Worm (Caenorhabditis elegans) whole organism, L1 larva: Measurements from ENCODE around the gene F45E12.6.

Experiments
- C04F5.9 ChIP-seq: sonication (generic microtip); optimal IDR thresholded peaks from 2 replicates; lab custom pipeline; 2016; ENCODE audit warnings: missing genetic modification characterization, missing compliant biosample characterization
- C16A3.4 ChIP-seq: fragments of 150-350 bp; optimal IDR thresholded peaks from 2 replicates; lab custom pipeline; 2014; ENCODE audit warnings: missing biosample characterization, missing genetic modification characterization
- Y116A8C.19 ChIP-seq: sonication (generic microtip); optimal IDR thresholded peaks from 2 replicates; lab custom pipeline; 2016; ENCODE audit warnings: missing compliant biosample characterization, missing genetic modification characterization, borderline replicate concordance
- ceh-63 ChIP-seq: fragments of 200-800 bp; sonication (Bioruptor generic); optimal IDR thresholded peaks from 2 replicates; lab custom pipeline; 2018; ENCODE audit warnings: mild to moderate bottlenecking, missing genetic modification characterization, missing compliant biosample characterization
- ces-1 ChIP-seq: fragments of 150-350 bp; optimal IDR thresholded peaks from 2 replicates; lab custom pipeline; 2014; ENCODE audit warnings: missing biosample characterization, missing genetic modification reagents, missing genetic modification characterization
- dpl-1 ChIP-seq, 3 experiments: fragments of 150-350 bp in 2 of 3; sonication (generic microtip) in 1 of 3; optimal IDR thresholded peaks; 2 replicates each; lab custom pipeline; 2014 to 2017; ENCODE audit warnings: missing biosample characterization in 3 of 3, missing genetic modification characterization in 3 of 3, missing genetic modification reagents in 3 of 3
- dsc-1 ChIP-seq: sonication (generic microtip); optimal IDR thresholded peaks from 2 replicates; lab custom pipeline; 2016; ENCODE audit warnings: mild to moderate bottlenecking, missing genetic modification characterization, missing compliant biosample characterization
- efl-1 ChIP-seq, 4 experiments: fragments of 150-350 bp; optimal IDR thresholded peaks in 3 of 4; peaks in 1 of 4; 1 replicate in 1 of 4; 2 replicates in 3 of 4; lab custom pipeline; 2014; ENCODE audit warnings: missing biosample characterization in 2 of 4, missing genetic modification characterization in 2 of 4, missing genetic modification reagents in 2 of 4
- egl-27 ChIP-seq, 2 experiments: fragments of 150-350 bp in 1 of 2; sonication (generic microtip); optimal IDR thresholded peaks; 3 replicates each; lab custom pipeline; 2017 to 2018; ENCODE audit warnings: missing biosample characterization in 2 of 2, missing genetic modification characterization in 2 of 2, missing genetic modification reagents in 2 of 2
- ets-5 ChIP-seq: fragments of 200-800 bp; sonication (Bioruptor generic); IDR thresholded peaks from 2 replicates; pipeline ENCODE4 v1.3.6; 2022; ENCODE audit warnings: missing genetic modification characterization, missing compliant biosample characterization
- fkh-8 ChIP-seq: sonication (generic microtip); optimal IDR thresholded peaks from 2 replicates; lab custom pipeline; 2016; ENCODE audit warnings: mild to moderate bottlenecking, missing genetic modification characterization, missing compliant biosample characterization
- fos-1 ChIP-seq: fragments of 150-350 bp; optimal IDR thresholded peaks from 2 replicates; lab custom pipeline; 2014; ENCODE audit warnings: missing biosample characterization, missing genetic modification characterization
- hlh-4 ChIP-seq: sonication (generic microtip); optimal IDR thresholded peaks from 2 replicates; lab custom pipeline; 2016; ENCODE audit warnings: mild to moderate bottlenecking, missing genetic modification characterization, missing compliant biosample characterization
- hpl-2 ChIP-seq: fragments of 150-350 bp; optimal IDR thresholded peaks from 2 replicates; lab custom pipeline; 2014; ENCODE audit warnings: missing biosample characterization, missing genetic modification reagents, missing genetic modification characterization
- irx-1 ChIP-seq: sonication (generic microtip); optimal IDR thresholded peaks from 2 replicates; lab custom pipeline; 2016; ENCODE audit warnings: missing genetic modification characterization, missing compliant biosample characterization
- jun-1 ChIP-seq: fragments of 150-350 bp; optimal IDR thresholded peaks from 2 replicates; lab custom pipeline; 2014; ENCODE audit warnings: missing biosample characterization, missing genetic modification reagents, missing genetic modification characterization
- lin-14 ChIP-seq: fragments of 200-800 bp; sonication (Bioruptor generic); optimal IDR thresholded peaks from 2 replicates; lab custom pipeline; 2018; ENCODE audit warnings: mild to moderate bottlenecking, missing genetic modification characterization, moderate library complexity, missing compliant biosample characterization
- lin-15B ChIP-seq: fragments of 150-350 bp; sonication (generic microtip); optimal IDR thresholded peaks from 3 replicates; lab custom pipeline; 2014; ENCODE audit warnings: missing biosample characterization, missing genetic modification characterization
- lin-35 ChIP-seq, 2 experiments: fragments of 150-350 bp; optimal IDR thresholded peaks; 2 replicates each; lab custom pipeline; 2014; ENCODE audit warnings: missing biosample characterization in 2 of 2, missing genetic modification characterization in 2 of 2, missing genetic modification reagents in 2 of 2
- lin-39 ChIP-seq: fragments of 150-350 bp; optimal IDR thresholded peaks from 2 replicates; lab custom pipeline; 2014; ENCODE audit warnings: missing biosample characterization, missing genetic modification reagents, missing genetic modification characterization
- lir-3 ChIP-seq: sonication (generic microtip); optimal IDR thresholded peaks from 2 replicates; lab custom pipeline; 2016; ENCODE audit warnings: mild to moderate bottlenecking, missing genetic modification characterization, moderate library complexity, missing compliant biosample characterization; ENCODE audit not compliant: poor library complexity
- lsy-2 ChIP-seq, 2 experiments: fragments of 150-350 bp; optimal IDR thresholded peaks; 2 replicates each; lab custom pipeline; 2014; ENCODE audit warnings: missing biosample characterization in 2 of 2, missing genetic modification characterization in 2 of 2
- mdl-1 ChIP-seq, 2 experiments: fragments of 150-350 bp; optimal IDR thresholded peaks; 2 replicates each; lab custom pipeline; 2014 to 2017; ENCODE audit warnings: missing biosample characterization in 2 of 2, missing genetic modification characterization in 2 of 2, inconsistent platforms in 1 of 2
- mef-2 ChIP-seq: fragments of 150-350 bp; optimal IDR thresholded peaks from 2 replicates; lab custom pipeline; 2014; ENCODE audit warnings: missing biosample characterization, missing genetic modification characterization
- mep-1 ChIP-seq: fragments of 150-350 bp; optimal IDR thresholded peaks from 2 replicates; lab custom pipeline; 2014; ENCODE audit warnings: missing biosample characterization, missing genetic modification characterization
- nhr-11 ChIP-seq: fragments of 150-350 bp; optimal IDR thresholded peaks from 2 replicates; lab custom pipeline; 2014; ENCODE audit warnings: missing biosample characterization, missing genetic modification characterization
- nhr-19 ChIP-seq: fragments of 200-800 bp; sonication (Bioruptor generic); conservative IDR thresholded peaks from 2 replicates; pipeline ENCODE4 v1.3.6; 2022; ENCODE audit warnings: missing genetic modification characterization, missing compliant biosample characterization
- nhr-20 ChIP-seq: sonication (generic microtip); optimal IDR thresholded peaks from 2 replicates; lab custom pipeline; 2016; ENCODE audit warnings: mild to moderate bottlenecking, missing genetic modification characterization, missing compliant biosample characterization
- nhr-237 ChIP-seq: fragments of 150-350 bp; optimal IDR thresholded peaks from 2 replicates; lab custom pipeline; 2014; ENCODE audit warnings: missing biosample characterization, missing genetic modification characterization
- nhr-28 ChIP-seq: fragments of 150-350 bp; optimal IDR thresholded peaks from 2 replicates; lab custom pipeline; 2014; ENCODE audit warnings: missing biosample characterization, missing genetic modification characterization
- nhr-47 ChIP-seq: sonication (generic microtip); optimal IDR thresholded peaks from 2 replicates; lab custom pipeline; 2016; ENCODE audit warnings: mild to moderate bottlenecking, missing genetic modification characterization, moderate library complexity, missing compliant biosample characterization
- nhr-71 ChIP-seq: sonication (generic microtip); optimal IDR thresholded peaks from 2 replicates; lab custom pipeline; 2016; ENCODE audit warnings: mild to moderate bottlenecking, missing genetic modification characterization, moderate library complexity, missing compliant biosample characterization
- nhr-76 ChIP-seq: sonication (generic microtip); optimal IDR thresholded peaks from 2 replicates; lab custom pipeline; 2017; ENCODE audit warnings: missing biosample characterization, missing genetic modification characterization
- nhr-77 ChIP-seq: fragments of 150-350 bp; optimal IDR thresholded peaks from 2 replicates; lab custom pipeline; 2014; ENCODE audit warnings: missing biosample characterization, missing genetic modification characterization
- nhr-84 ChIP-seq: sonication (generic microtip); optimal IDR thresholded peaks from 2 replicates; lab custom pipeline; 2017; ENCODE audit warnings: missing biosample characterization, missing genetic modification characterization
- nhr-85 ChIP-seq: sonication (generic microtip); peaks from one replicate; lab custom pipeline; 2016; ENCODE audit warnings: missing genetic modification characterization, inconsistent platforms, missing compliant biosample characterization
- rnt-1 ChIP-seq: sonication (generic microtip); optimal IDR thresholded peaks from 2 replicates; lab custom pipeline; 2016; ENCODE audit warnings: mild to moderate bottlenecking, missing genetic modification characterization, moderate library complexity, missing compliant biosample characterization
- snpc-4 ChIP-seq: fragments of 150-350 bp; optimal IDR thresholded peaks from 2 replicates; lab custom pipeline; 2014; ENCODE audit warnings: missing biosample characterization, missing genetic modification characterization
- snu-23 ChIP-seq: sonication (generic microtip); optimal IDR thresholded peaks from 2 replicates; lab custom pipeline; 2016; ENCODE audit warnings: missing genetic modification characterization, missing compliant biosample characterization
- sup-37 ChIP-seq: fragments of 200-800 bp; sonication (Bioruptor generic); optimal IDR thresholded peaks from 2 replicates; lab custom pipeline; 2018; ENCODE audit warnings: mild to moderate bottlenecking, missing genetic modification characterization, missing compliant biosample characterization
- swsn-7 ChIP-seq: sonication (generic microtip); optimal IDR thresholded peaks from 2 replicates; lab custom pipeline; 2016; ENCODE audit warnings: missing genetic modification characterization, missing compliant biosample characterization
- tbx-2 ChIP-seq: sonication (generic microtip); optimal IDR thresholded peaks from 2 replicates; lab custom pipeline; 2016; ENCODE audit warnings: missing genetic modification characterization, missing compliant biosample characterization
- tlp-1 ChIP-seq: fragments of 150-350 bp; optimal IDR thresholded peaks from 2 replicates; lab custom pipeline; 2014; ENCODE audit warnings: missing biosample characterization, missing genetic modification characterization
- unc-30 ChIP-seq: sonication (generic microtip); optimal IDR thresholded peaks from 2 replicates; lab custom pipeline; 2017; ENCODE audit warnings: missing biosample characterization, missing genetic modification characterization
- unc-86 ChIP-seq: sonication (generic microtip); optimal IDR thresholded peaks from 2 replicates; lab custom pipeline; 2016; ENCODE audit warnings: missing genetic modification characterization, missing compliant biosample characterization
- unc-98 ChIP-seq: fragments of 200-800 bp; sonication (Bioruptor generic); IDR thresholded peaks from 2 replicates; pipeline ENCODE4 v1.3.6; 2022; ENCODE audit warnings: missing genetic modification characterization, missing compliant biosample characterization
- vab-15 ChIP-seq: sonication (generic microtip); optimal IDR thresholded peaks from 2 replicates; lab custom pipeline; 2017; ENCODE audit warnings: missing genotype, mild to moderate bottlenecking, missing genetic modification characterization, missing compliant biosample characterization
- xbp-1 ChIP-seq: sonication (generic microtip); optimal IDR thresholded peaks from 2 replicates; lab custom pipeline; 2016; ENCODE audit warnings: missing genetic modification characterization, missing compliant biosample characterization
- zag-1 ChIP-seq: fragments of 150-350 bp; optimal IDR thresholded peaks from 2 replicates; lab custom pipeline; 2014; ENCODE audit warnings: missing biosample characterization, missing genetic modification characterization
- ztf-4 ChIP-seq: fragments of 150-350 bp; optimal IDR thresholded peaks from 2 replicates; lab custom pipeline; 2014; ENCODE audit warnings: missing biosample characterization, missing genetic modification characterization

The F45E12.6 gene

DNA sequence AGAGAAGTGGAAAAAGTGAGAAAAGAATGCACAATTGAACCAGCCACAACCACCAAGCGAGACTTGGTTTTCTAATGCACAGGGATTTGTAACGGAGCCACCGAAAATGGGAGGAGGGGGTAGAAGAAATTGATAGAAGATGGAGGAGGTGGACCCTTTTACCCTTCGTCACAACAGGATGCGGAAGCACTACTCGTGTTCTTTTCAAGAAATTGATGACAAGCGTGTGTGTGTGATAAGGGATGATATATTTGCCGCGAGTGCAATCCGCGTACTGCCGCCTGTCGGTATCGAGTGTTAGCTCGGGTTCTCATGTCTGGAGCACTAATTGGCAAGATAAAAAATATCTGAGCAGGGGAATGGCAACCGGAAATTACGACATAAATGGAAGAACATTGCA, 9.9 kb upstream of the F45E12.6 start, which contains the start of gene F21D12.3:
TSS of gene F21D12.3 (minus strand) at position 101 of the 400 bp plus-strand sequence.
- no peak for TF ChIP-seq swsn-7 (tag; lab: Kevin White, UChicago)
- TF ChIP-seq rnt-1 (tag; lab: Kevin White, UChicago) = peak; percentile 16
- TF ChIP-seq snpc-4 = no peak
- no peak for TF ChIP-seq fos-1 (tag; lab: Kevin White, UChicago)
- TF ChIP-seq nhr-85 (tag; lab: Kevin White, UChicago) = no peak
- no peak for TF ChIP-seq efl-1 (optimal IDR thresholded peaks at IDR 0.05; lab: Kevin White, UChicago)
- TF ChIP-seq efl-1 (GFP tag; optimal IDR thresholded peaks at IDR 0.05 in 1 of 2; lab: Kevin White, UChicago) = peak in 1 of 2 experiments; percentile 31

DNA sequence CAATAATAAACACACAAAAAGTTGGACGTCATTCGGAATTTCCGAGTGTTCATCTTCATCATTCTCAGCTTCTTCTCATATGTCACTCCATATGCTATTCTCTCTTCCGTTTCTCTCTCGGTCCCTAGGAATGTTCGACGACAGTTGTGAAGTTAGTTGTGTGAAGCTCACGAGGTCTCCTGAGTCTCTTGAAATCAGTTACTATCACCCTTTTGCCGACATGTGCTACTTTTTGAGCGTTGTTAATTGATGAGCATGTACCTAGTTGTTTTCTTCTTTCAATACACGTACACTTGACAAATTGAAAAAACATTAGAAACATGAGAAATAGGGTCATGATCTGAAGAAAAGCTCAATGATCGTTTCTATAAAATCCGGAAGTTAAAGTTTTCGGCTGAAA, 9.3 kb upstream of the F45E12.6 start:
- TF ChIP-seq xbp-1 (peak; percentile 33), lin-15B (tag; lab: Kevin White, UChicago) (no peak), unc-86 (no peak), nhr-20 (tag; lab: Kevin White, UChicago) (peak; percentile 65), mef-2 (tag; lab: Kevin White, UChicago) (peak; percentile 22), ztf-4 (peak; percentile 68), tlp-1 (no peak), nhr-237 (tag; lab: Kevin White, UChicago) (no peak), fkh-8 (tag; lab: Kevin White, UChicago) (no peak), unc-30 (no peak), nhr-84 (tag; lab: Kevin White, UChicago) (no peak), mep-1 (tag; lab: Kevin White, UChicago) (peak; percentile 28), lir-3 (tag; lab: Kevin White, UChicago) (peak; percentile 58), hpl-2 (GFP tag; lab: Kevin White, UChicago) (no peak), C04F5.9 (tag; lab: Kevin White, UChicago) (no peak), lin-39 (tag; lab: Kevin White, UChicago) (peak; percentile 82), dpl-1 (GFP tag; optimal IDR thresholded peaks at IDR 0.05; lab: Kevin White, UChicago) (no peak), snpc-4 (no peak), nhr-71 (tag; lab: Kevin White, UChicago) (peak; percentile 93), nhr-47 (tag; lab: Kevin White, UChicago) (peak; percentile 47), nhr-85 (tag; lab: Kevin White, UChicago) (peak; percentile 14), C16A3.4 (tag; lab: Kevin White, UChicago) (peak; percentile 36), lin-35 (GFP tag; optimal IDR thresholded peaks at IDR 0.05; lab: Kevin White, UChicago) (peak in 1 of 2 experiments; percentile 2), unc-98 (GFP tag; lab: Robert Waterston, UW) (no peak), jun-1 (tag; lab: Kevin White, UChicago) (no peak), ces-1 (no peak), rnt-1 (tag; lab: Kevin White, UChicago) (peak; percentile 90), efl-1 (optimal IDR thresholded peaks at IDR 0.05; lab: Kevin White, UChicago) (peak; percentile 16 to 41), efl-1 (GFP tag; optimal IDR thresholded peaks at IDR 0.05 in 1 of 2; lab: Kevin White, UChicago) (peak; percentile 0 to 2), nhr-77 (tag; lab: Kevin White, UChicago) (no peak), swsn-7 (tag; lab: Kevin White, UChicago) (peak; percentile 36), nhr-76 (tag; lab: Kevin White, UChicago) (no peak), nhr-11 (tag; lab: Kevin White, UChicago) (peak; percentile 62), lsy-2 (tag; optimal IDR thresholded peaks at IDR 0.05; lab: Kevin White, UChicago) (peak; percentile 47 to 71), nhr-28 (tag; lab: Kevin White, UChicago) (no peak), tbx-2 (tag; lab: Kevin White, UChicago) (peak; percentile 20), mdl-1 (tag; optimal IDR thresholded peaks at IDR 0.05; lab: Kevin White, UChicago) (peak in 1 of 2 experiments; percentile 58), ceh-63 (no peak), vab-15 (tag; lab: Kevin White, UChicago) (peak; percentile 79), zag-1 (tag; lab: Kevin White, UChicago) (no peak), nhr-19 (peak; percentile 81), dsc-1 (no peak), irx-1 (peak; percentile 50), fos-1 (tag; lab: Kevin White, UChicago) (no peak), ets-5 (GFP tag; lab: Robert Waterston, UW) (no peak), lin-14 (peak; percentile 92), Y116A8C.19 (no peak), egl-27 (tag; optimal IDR thresholded peaks at IDR 0.05; lab: Kevin White, UChicago) (no peak), sup-37 (GFP tag; lab: Kevin White, UChicago) (peak; percentile 29), snu-23 (GFP tag; lab: Kevin White, UChicago) (peak; percentile 72), hlh-4 (tag; lab: Kevin White, UChicago) (no peak)
